Fruit fly (Drosophila melanogaster) Kc167 (cell line): ENCODE data around the gene yellow-b.

Experiments
- h ChIP-seq: fragments of >200 bp; optimal IDR thresholded peaks from 3 replicates; lab custom pipeline; 2018; ENCODE audit warnings: missing external identifiers
- psq ChIP-seq: fragments of >200 bp; optimal IDR thresholded peaks from 2 replicates; lab custom pipeline; 2017; ENCODE audit warnings: missing external identifiers
- ttk ChIP-seq: sonication (Bioruptor generic); optimal IDR thresholded peaks from 2 replicates; lab custom pipeline; 2017; ENCODE audit warnings: missing external identifiers

- TF ChIP-seq h (lab: Kevin White, UChicago) (no peak), psq (lab: Kevin White, UChicago) (no peak), ttk (lab: Kevin White, UChicago) (no peak)
Observed at dm6 chr2L:16729556-16729955, 24.6 kb upstream of the yellow-b start, which contains the start of gene Tsen2.
